Fruit fly (Drosophila melanogaster): ENCODE results near the gene brv2.
A peak's percentile ranks its signal among the peaks of the same experiment; 100 is the strongest.

brv2 gene

DNA sequence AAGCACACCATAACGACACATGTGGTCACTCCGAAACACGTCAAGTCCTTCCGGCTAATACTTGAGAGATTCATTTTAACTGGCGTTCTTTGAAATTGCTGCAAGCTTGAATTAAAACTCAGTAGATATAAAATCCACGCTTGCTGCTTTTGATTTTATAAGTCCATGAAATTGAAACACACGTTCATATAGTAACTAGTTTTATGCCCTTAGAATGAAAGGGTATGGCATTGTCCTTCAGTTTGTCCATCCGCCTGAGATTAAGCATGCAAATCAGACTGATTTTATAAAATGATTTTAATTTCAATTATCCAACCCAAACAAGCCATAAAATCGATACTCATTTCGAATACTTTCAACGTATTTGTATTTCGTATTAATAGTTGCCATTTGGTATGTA lies at the start of gene brv2:
TSS of gene brv2 (minus strand) at position 101 of the 400 bp plus-strand sequence.
- TF ChIP-seq mam (GFP tag; optimal IDR thresholded peaks at IDR 0.05) = no peak
- no peak for TF ChIP-seq zf30C (GFP tag; optimal IDR thresholded peaks at IDR 0.05)
- no peak for TF ChIP-seq CG9609 (GFP tag; optimal IDR thresholded peaks at IDR 0.05)
- TF ChIP-seq CG8290 (GFP tag; optimal IDR thresholded peaks at IDR 0.05) = no peak
- TF ChIP-seq CG8290 (tag; optimal IDR thresholded peaks at IDR 0.05) = no peak
- TF ChIP-seq Dll (GFP tag; IDR thresholded peaks at IDR 0.05; ENCODE audit: partially characterized antibody) = no peak

- TF ChIP-seq chinmo (GFP tag; IDR thresholded peaks at IDR 0.05; ENCODE audit: partially characterized antibody) (peak; percentile 68; the same call in 1 of the 4 replicates), CG8281 (tag; optimal IDR thresholded peaks at IDR 0.05) (no peak), CG13894 (tag; optimal IDR thresholded peaks at IDR 0.05) (peak; percentile 82), abd-A (tag; optimal IDR thresholded peaks at IDR 0.05) (peak; percentile 67)
Observed at dm6 chr3L:17393098-17393497, 48.6 kb upstream of the brv2 start.

DNA sequence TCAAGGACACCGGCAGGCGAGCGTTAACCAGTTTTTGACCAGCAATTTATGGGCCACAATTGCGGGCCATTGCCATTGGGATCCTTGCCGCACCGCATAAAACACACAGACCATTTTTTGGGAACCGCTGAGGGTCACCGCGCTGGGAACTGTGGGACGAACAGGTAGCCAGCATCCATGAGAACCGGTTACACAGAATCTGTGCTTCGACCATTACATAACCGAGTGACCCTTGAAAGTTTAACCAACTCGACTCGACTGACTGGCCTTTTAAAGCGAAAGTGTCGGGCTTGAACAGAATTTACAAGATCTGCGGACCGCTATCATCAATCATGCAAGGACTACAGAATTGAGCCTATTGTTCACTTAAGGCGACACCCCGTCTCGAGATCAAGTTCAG lies 47.9 kb upstream of the brv2 start:
- TF ChIP-seq Blimp-1 (GFP tag; optimal IDR thresholded peaks at IDR 0.05) (peak; percentile 70), Pdp1 (GFP tag; optimal IDR thresholded peaks at IDR 0.05) (peak in 1 of 2 experiments; percentile 63), CG11696 (GFP tag; IDR thresholded peaks at IDR 0.05) (no peak)

DNA sequence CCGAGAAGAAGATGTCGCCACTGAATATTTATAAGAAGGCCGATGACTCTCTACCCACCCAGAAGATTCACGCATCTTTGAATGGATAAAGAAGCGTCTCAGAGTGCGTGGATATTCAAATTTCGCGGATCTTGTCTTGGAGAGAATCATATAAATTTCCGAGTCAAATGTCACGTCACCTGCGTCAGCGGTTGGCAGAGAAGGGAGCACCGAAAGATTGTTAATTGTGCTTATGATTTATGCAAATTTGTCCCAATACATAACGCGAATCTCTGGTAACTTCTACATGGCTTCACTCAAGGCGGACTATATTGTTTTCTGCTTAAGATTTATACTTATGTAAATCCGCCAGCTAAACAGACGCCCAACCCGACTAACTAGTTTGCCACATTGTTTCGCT lies 46.6 kb upstream of the brv2 start:
- TF ChIP-seq CG5180 (GFP tag; optimal IDR thresholded peaks at IDR 0.05) (no peak), sd (tag; optimal IDR thresholded peaks at IDR 0.05) (peak; percentile 26), CG4707 (GFP tag; optimal IDR thresholded peaks at IDR 0.05) (no peak), dati (GFP tag; IDR thresholded peaks at IDR 0.05) (no peak), abd-A (tag; optimal IDR thresholded peaks at IDR 0.05) (peak; percentile 85), CG13894 (tag; optimal IDR thresholded peaks at IDR 0.05) (peak; percentile 68), CG12769 (tag; optimal IDR thresholded peaks at IDR 0.05) (peak; percentile 65), CoRest (tag; optimal IDR thresholded peaks at IDR 0.05) (no peak), Ets65A (GFP tag) (peak; percentile 13), sc (optimal IDR thresholded peaks at IDR 0.05) (no peak), sc (GFP tag; optimal IDR thresholded peaks at IDR 0.05) (no peak), vvl (GFP tag; IDR thresholded peaks at IDR 0.05) (peak; percentile 67; the same call in 1 of the 2 replicates), chinmo (GFP tag; IDR thresholded peaks at IDR 0.05; ENCODE audit: partially characterized antibody) (peak; percentile 90; the same call in 2 of the 4 replicates), CG15514 (GFP tag; optimal IDR thresholded peaks at IDR 0.05) (no peak)

- TF ChIP-seq CG32532 (GFP tag; IDR thresholded peaks at IDR 0.05) (0 out of 2 replicates have a peak, but pooled peaks have one; percentile 15), cas (GFP tag; IDR thresholded peaks at IDR 0.05) (no peak), chinmo (GFP tag; IDR thresholded peaks at IDR 0.05; ENCODE audit: partially characterized antibody) (0 out of 4 replicates have a peak, but pooled peaks have one; percentile 31), CG17385 (GFP tag; optimal IDR thresholded peaks at IDR 0.05) (no peak), mam (GFP tag; optimal IDR thresholded peaks at IDR 0.05) (no peak), Ets65A (GFP tag) (peak; percentile 30), Adf1 (GFP tag; IDR thresholded peaks at IDR 0.05) (peak; percentile 82), Blimp-1 (GFP tag; optimal IDR thresholded peaks at IDR 0.05) (peak; percentile 78), MBD-R2 (GFP tag; IDR thresholded peaks at IDR 0.05) (no peak), Scr (GFP tag; IDR thresholded peaks at IDR 0.05; ENCODE audit: partially characterized antibody) (no peak), Rfx (GFP tag; IDR thresholded peaks at IDR 0.05) (0 out of 2 replicates have a peak, but pooled peaks have one; percentile 5), Awh (GFP tag; IDR thresholded peaks at IDR 0.05) (0 out of 2 replicates have a peak, but pooled peaks have one; percentile 7), Med (GFP tag) (peak; percentile 7)
Observed at dm6 chr3L:17388895-17389294, 44.4 kb upstream of the brv2 start, which contains the start of gene CG13731. CG13731 (minus strand) TSS chr3L:17388956.
